Worm (Caenorhabditis elegans) whole organism, L4/young adult: ENCODE measurements around the gene T04F8.7.

Experiments used
- W03F9.2 ChIP-seq: fragments of 150-350 bp; optimal IDR thresholded peaks from 2 replicates; lab custom pipeline; 2014; ENCODE audit warnings: missing biosample characterization, missing genetic modification characterization
- dao-5 ChIP-seq: sonication (generic microtip); optimal IDR thresholded peaks from 2 replicates; lab custom pipeline; 2016; ENCODE audit warnings: missing genotype, missing genetic modification characterization, moderate library complexity, missing compliant biosample characterization
- him-1 ChIP-seq: sonication (generic microtip); optimal IDR thresholded peaks from 2 replicates; lab custom pipeline; 2016; ENCODE audit warnings: missing genotype, missing genetic modification reagents, missing genetic modification characterization, missing compliant biosample characterization

Gene T04F8.7

ce11 chrX:11680851-11681250 is at the start of gene T04F8.7:
T04F8.7 (minus strand) TSS chrX:11680980.
- TF ChIP-seq him-1 (tag; lab: Kevin White, UChicago) (no peak), W03F9.2 (tag; lab: Kevin White, UChicago) (no peak), dao-5 (no peak)

DNA sequence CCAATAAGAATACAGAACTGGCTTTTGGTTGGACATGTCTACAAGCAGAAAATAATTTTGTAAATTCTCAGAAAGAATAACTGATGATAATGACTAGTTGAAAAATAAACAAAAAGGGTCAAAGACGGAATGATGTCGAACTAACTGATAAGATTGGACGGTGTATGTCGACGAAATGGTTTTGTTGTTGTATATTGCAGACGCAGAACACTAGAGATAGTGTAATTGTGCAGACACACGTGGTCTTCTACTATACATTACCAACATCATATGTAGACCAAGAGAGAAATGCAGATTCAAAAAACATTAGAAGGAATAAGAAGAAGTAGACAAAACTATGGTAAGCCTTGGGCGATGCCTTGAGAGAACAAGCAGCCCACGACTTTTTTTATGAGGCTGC is 47.0 kb upstream of the T04F8.7 start, which contains the start of the genes gst-42 and D1053.2:
TSS of gene gst-42 (minus strand) at position 176 of the 400 bp plus-strand sequence.
TSS of gene D1053.2 (plus strand) at position 391 of the 400 bp plus-strand sequence.
- no peak for TF ChIP-seq him-1 (tag; lab: Kevin White, UChicago)
- no peak for TF ChIP-seq dao-5
- TF ChIP-seq W03F9.2 (tag; lab: Kevin White, UChicago), result peak; percentile 20

DNA sequence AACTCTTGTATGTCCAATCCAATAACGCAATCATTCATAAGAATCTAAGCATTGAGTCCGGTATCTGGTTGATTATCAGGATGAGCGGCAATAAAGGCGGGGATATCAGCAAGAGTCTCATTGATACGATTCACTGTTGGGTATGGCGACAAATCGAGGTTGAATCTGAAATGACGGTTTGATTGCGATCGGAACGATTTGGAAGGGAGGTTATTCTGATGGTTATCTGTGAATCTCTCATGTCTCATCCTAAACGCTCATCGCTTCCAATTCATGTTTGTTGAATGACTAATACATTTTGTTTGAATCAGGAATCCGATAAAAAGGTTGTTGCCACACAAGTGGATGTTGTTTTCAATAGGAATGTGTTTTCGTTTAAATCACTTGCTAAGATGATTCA is 45.7 kb upstream of the T04F8.7 start:
- TF ChIP-seq dao-5 (no peak), him-1 (tag; lab: Kevin White, UChicago) (no peak), W03F9.2 (tag; lab: Kevin White, UChicago) (no peak)

ce11 chrX:11725646-11726045 is 44.9 kb upstream of the T04F8.7 start:
- TF ChIP-seq W03F9.2 (tag; lab: Kevin White, UChicago) (no peak), him-1 (tag; lab: Kevin White, UChicago) (no peak), dao-5 (no peak)

- TF ChIP-seq dao-5 (no peak), him-1 (tag; lab: Kevin White, UChicago) (no peak), W03F9.2 (tag; lab: Kevin White, UChicago) (no peak)
These were observed 43.0 kb upstream of the T04F8.7 start, which contains the start of gene D1053.4 for ce11 chrX:11723781-11724201. D1053.4 (minus strand) TSS chrX:11723800.

DNA sequence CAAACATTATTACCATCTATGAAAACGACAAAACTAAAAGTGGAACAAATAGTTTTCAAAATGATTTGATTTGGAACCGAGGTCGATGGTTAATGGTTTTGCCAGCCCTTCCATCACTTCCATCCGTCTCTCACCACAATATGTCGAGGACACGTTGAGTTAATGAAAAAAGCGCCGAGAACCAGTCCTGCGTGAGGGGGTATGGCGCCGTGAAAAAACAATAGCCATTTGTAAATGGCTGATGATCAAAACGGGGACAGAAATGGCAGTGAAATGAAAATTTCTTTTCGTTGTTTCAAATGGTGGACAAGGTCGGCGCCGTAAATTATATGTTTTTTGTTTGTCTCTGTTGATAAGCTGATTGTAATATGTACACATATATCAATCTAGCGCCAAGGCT is 39.3 kb upstream of the T04F8.7 start:
- TF ChIP-seq W03F9.2 (tag; lab: Kevin White, UChicago) (no peak), him-1 (tag; lab: Kevin White, UChicago) (no peak), dao-5 (no peak)

ce11 chrX:11718751-11719150 is 38.0 kb upstream of the T04F8.7 start:
- TF ChIP-seq W03F9.2 (tag; lab: Kevin White, UChicago) (no peak), dao-5 (no peak), him-1 (tag; lab: Kevin White, UChicago) (no peak)

DNA sequence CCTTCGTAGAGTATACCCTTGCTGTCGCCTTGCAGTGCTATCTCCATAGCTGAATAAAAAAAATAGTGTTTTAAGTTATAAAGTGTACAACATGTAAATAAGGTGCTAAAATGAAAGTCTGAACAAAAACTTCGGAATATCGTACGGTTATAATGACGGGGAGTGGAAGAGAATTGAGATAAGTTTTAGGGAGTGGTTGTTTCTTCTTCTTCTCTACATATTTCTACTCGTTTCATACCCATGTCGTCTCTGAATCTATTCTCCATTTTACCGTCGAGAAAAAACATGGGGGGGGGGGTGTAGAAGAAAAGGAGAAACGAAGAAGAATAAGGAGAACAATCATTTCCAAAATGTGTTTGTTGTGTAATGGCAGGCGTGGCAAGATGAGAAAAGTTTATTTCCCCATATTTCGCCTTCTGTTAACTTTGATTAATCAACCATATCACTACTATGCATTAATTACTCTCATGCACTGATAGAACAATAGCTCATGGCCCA is 35.7 kb upstream of the T04F8.7 start, which contains the start of gene C44C10.9:
TSS of gene C44C10.9 (minus strand) at position 51 of the 498 bp plus-strand sequence.
- TF ChIP-seq dao-5, result no peak
- TF ChIP-seq W03F9.2 (tag; lab: Kevin White, UChicago), result no peak
- TF ChIP-seq him-1 (tag; lab: Kevin White, UChicago), result no peak

- no peak for TF ChIP-seq him-1 (tag; lab: Kevin White, UChicago)
- TF ChIP-seq W03F9.2 (tag; lab: Kevin White, UChicago), result no peak
- TF ChIP-seq dao-5, result no peak
These were observed 31.6 kb upstream of the T04F8.7 start, which contains the start of gene col-180 for ce11 chrX:11712230-11712853. col-180 (minus strand) TSS chrX:11712280.

DNA sequence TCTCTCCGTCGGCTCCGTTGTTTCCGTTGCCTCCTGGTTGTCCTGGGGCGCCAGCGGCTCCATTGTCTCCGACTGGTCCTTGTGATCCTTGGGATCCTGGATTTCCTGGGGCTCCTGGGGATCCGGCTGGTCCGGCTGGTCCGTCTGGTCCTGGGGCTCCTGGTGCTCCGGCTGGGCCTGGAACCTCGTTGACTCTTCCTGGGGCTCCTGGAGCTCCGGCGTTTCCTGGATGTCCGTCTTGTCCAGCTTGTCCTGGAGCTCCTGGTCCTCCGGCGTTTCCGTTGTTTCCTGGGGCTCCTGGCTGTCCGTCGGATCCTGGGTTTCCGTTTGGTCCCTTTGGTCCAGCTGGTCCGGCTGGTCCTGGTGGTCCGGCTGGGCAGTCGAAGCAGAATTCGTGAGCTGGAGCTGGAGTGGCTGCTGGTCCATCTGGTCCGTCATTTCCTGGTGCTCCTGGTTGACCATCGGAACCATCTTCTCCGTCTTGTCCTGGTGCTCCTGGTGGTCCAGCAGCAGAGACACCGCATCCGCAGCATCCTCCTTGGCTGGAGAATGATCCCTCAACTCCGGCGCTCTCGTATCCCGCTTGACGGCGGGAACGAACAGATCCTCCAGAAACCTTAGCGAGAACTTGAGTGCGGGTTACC is 30.8 kb upstream of the T04F8.7 start:
- TF ChIP-seq dao-5 (no peak), W03F9.2 (tag; lab: Kevin White, UChicago) (no peak), him-1 (tag; lab: Kevin White, UChicago) (no peak)

DNA sequence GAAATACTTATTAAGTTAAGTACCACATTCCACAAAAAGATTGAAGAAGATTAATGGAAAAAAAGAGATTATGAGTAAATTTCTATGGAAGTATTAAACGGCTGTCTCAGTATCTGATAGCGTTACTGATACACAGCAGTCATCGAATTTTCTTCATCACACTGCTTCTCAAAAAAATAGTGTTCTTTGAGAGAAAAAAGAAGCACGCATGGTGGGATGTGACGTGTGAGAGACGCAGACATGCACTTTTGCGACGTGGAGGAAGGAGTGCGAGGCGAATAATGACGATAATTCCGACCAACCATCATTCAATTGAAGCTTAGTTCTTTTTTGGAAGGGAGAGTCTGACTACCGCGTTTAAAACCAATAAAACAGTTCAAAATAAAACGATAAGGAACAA is 29.4 kb upstream of the T04F8.7 start, which contains the start of gene C44C10.11:
TSS of gene C44C10.11 (minus strand) at position 115 of the 400 bp plus-strand sequence.
- TF ChIP-seq him-1 (tag; lab: Kevin White, UChicago) (no peak), dao-5 (no peak), W03F9.2 (tag; lab: Kevin White, UChicago) (peak; percentile 16)

DNA sequence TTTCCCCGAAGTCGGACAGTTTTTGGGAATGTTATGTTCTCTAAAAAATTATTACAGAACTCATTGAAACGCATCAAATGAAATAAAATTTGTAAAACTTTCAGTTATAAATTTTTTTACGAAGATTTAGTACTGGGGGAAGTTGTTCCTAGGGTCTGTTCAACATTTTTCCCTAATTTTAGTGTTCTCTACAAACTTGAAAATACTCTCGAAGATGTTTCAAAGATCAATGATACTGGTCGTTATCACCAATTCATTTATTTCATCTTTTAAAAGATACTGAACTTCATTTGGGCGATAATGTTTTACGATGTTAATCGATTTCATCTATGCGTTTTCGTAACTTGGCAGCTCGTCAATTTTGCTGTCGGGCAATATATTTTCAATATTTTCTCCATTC is 21.5 kb upstream of the T04F8.7 start, which contains the start of gene C44C10.3:
TSS of gene C44C10.3 (plus strand) at position 301 of the 400 bp plus-strand sequence.
- TF ChIP-seq him-1 (tag; lab: Kevin White, UChicago), result no peak
- no peak for TF ChIP-seq W03F9.2 (tag; lab: Kevin White, UChicago)
- TF ChIP-seq dao-5, result no peak

DNA sequence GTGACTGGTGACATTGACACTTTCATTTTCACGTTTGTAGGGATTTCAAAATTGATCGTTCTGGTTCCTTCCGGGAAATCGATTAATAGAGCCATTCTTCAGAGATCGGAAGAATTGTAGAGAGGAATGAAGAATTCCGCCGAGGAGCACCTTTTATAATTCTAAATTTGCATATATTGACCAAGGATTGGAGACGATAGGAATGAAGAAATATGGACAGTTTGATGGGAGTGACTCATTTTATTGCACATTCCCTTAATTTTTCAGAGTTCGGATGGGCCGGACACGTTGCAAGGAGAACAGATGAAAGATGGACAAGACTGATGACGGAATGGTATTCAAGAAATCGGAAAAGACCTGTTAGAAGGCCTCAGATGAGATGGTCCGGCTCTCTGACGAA is 19.5 kb upstream of the T04F8.7 start, which contains the start of gene C44C10.15:
TSS of gene C44C10.15 (minus strand) at position 101 of the 400 bp plus-strand sequence.
- TF ChIP-seq dao-5 (no peak), him-1 (tag; lab: Kevin White, UChicago) (no peak), W03F9.2 (tag; lab: Kevin White, UChicago) (no peak)

ce11 chrX:11696696-11697095 is 15.9 kb upstream of the T04F8.7 start, which contains the start of gene C44C10.12:
C44C10.12 (plus strand) TSS chrX:11696996.
- no peak for TF ChIP-seq W03F9.2 (tag; lab: Kevin White, UChicago)
- TF ChIP-seq dao-5, result no peak
- TF ChIP-seq him-1 (tag; lab: Kevin White, UChicago), result no peak
